Fruit fly (Drosophila melanogaster) whole organism, adult: ENCODE data around the gene Aps.

ENCODE experiments used
- CG14711 ChIP-seq: fragments of 200-800 bp; sonication (Bioruptor generic); optimal IDR thresholded peaks from 2 replicates; lab custom pipeline; 2018; ENCODE audit warnings: missing biosample characterization, mild to moderate bottlenecking, missing genetic modification characterization, moderate library complexity
- CG33017 ChIP-seq: fragments of 200-800 bp; sonication (Bioruptor generic); optimal IDR thresholded peaks from 2 replicates; lab custom pipeline; 2018; ENCODE audit warnings: missing biosample characterization, mild to moderate bottlenecking, missing genetic modification characterization, moderate library complexity
- CG5204 ChIP-seq: fragments of 200-800 bp; sonication (Bioruptor generic); optimal IDR thresholded peaks from 2 replicates; lab custom pipeline; 2016; ENCODE audit warnings: missing biosample characterization, missing genetic modification characterization
- CG7045 ChIP-seq: fragments of 200-800 bp; sonication (Bioruptor generic); optimal IDR thresholded peaks from 2 replicates; lab custom pipeline; 2017; ENCODE audit warnings: missing biosample characterization, mild to moderate bottlenecking, missing genetic modification characterization
- Clk ChIP-seq: fragments of 200-800 bp; sonication (Bioruptor generic); optimal IDR thresholded peaks from 2 replicates; lab custom pipeline; 2017; ENCODE audit warnings: missing biosample characterization, missing genetic modification characterization
- Crg-1 ChIP-seq: fragments of 200-800 bp; sonication (Bioruptor generic); optimal IDR thresholded peaks from 2 replicates; lab custom pipeline; 2016; ENCODE audit warnings: missing biosample characterization, missing genetic modification characterization
- Hr96 ChIP-seq: fragments of 200-800 bp; sonication (Bioruptor generic); optimal IDR thresholded peaks from 2 replicates; lab custom pipeline; 2016; ENCODE audit warnings: missing biosample characterization, missing genetic modification characterization
- Mnt ChIP-seq: fragments of 200-800 bp; sonication (Bioruptor generic); optimal IDR thresholded peaks from 2 replicates; lab custom pipeline; 2016; ENCODE audit warnings: missing biosample characterization, mild to moderate bottlenecking, missing genetic modification characterization
- bab1 ChIP-seq: fragments of 200-800 bp; sonication (Bioruptor generic); optimal IDR thresholded peaks from 3 replicates; lab custom pipeline; 2019; ENCODE audit warnings: missing biosample characterization, mild to moderate bottlenecking, missing genetic modification characterization, moderate library complexity
- kay ChIP-seq: fragments of 200-800 bp; sonication (Bioruptor generic); peaks from one replicate; lab custom pipeline; 2016; ENCODE audit warnings: missing biosample characterization, missing genetic modification characterization, borderline replicate concordance
- toe ChIP-seq: fragments of 200-800 bp; sonication (Bioruptor generic); optimal IDR thresholded peaks from 2 replicates; lab custom pipeline; 2016; ENCODE audit warnings: missing biosample characterization, missing genetic modification characterization

DNA sequence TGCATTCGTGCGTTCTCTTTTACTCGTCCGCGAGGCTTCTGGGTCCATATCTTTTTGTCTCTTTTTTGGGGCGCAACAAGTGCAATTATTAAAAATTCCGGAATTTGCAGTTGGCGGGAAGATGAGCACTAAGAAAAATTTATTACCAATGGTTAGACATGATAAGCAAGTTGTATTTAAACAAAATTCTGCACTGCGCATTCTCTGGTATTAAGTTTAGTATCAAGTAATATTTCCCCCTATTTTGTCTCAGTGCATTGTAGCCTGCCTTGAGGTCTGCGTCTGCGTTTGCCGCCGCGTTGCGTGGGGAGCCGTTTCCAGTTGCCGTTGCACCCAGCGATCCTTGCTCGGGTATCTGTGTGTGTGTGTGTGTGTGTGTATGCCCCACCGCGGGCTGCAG is 41.4 kb upstream of the Aps start:
- TF ChIP-seq CG14711 (tag; lab: Kevin White, UChicago), result no peak
- TF ChIP-seq Mnt (GFP tag; lab: Kevin White, UChicago), result no peak
- TF ChIP-seq toe (GFP tag; lab: Kevin White, UChicago), result no peak
- no peak for TF ChIP-seq Hr96 (GFP tag; lab: Kevin White, UChicago)
- no peak for TF ChIP-seq bab1
- no peak for TF ChIP-seq CG7045 (GFP tag; lab: Kevin White, UChicago)
- no peak for TF ChIP-seq Crg-1 (GFP tag; lab: Kevin White, UChicago)
- no peak for TF ChIP-seq kay (GFP tag; lab: Kevin White, UChicago)
- TF ChIP-seq CG5204 (GFP tag; lab: Kevin White, UChicago), result no peak
- no peak for TF ChIP-seq Clk (GFP tag; lab: Kevin White, UChicago)
- TF ChIP-seq CG33017 (tag; lab: Kevin White, UChicago), result no peak
